Fruit fly (Drosophila melanogaster): ENCODE results near the gene Dora.

- no peak for TF ChIP-seq ttk (optimal IDR thresholded peaks at IDR 0.05)
- no peak for TF ChIP-seq Myc (optimal IDR thresholded peaks at IDR 0.05)
- no peak for TF ChIP-seq psq (optimal IDR thresholded peaks at IDR 0.05)
- TF ChIP-seq h (optimal IDR thresholded peaks at IDR 0.05): no peak
Observed at dm6 chrX:18834399-18834798, 29.4 kb upstream of the Dora start.

All from Kc167 (cell line).